Fruit fly (Drosophila melanogaster): Measurements from ENCODE around the gene P5CS.

P5CS gene

DNA sequence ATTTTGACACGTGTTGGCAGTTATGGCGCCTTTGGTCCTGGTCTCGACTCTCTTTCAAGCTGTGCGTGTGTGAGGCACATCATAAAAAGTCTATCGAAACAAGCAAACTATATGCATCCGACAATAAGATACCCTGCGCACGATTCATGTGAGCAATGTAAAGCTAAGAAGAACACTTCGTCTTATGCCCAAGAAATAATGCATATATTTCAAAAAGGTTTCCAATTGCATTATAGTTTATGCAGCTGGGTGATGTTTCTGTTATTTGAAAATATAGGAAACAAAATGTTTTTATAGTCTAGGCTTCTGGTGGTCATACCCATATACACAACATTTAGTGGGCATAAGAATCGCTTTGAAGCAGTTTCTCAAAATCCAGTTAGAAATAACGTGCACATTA lies 1.8 kb downstream of the P5CS start:
- no peak for TF ChIP-seq insv (optimal IDR thresholded peaks at IDR 0.05)
- no peak for TF ChIP-seq Sin3A (optimal IDR thresholded peaks at IDR 0.05)
- no peak for TF ChIP-seq h (optimal IDR thresholded peaks at IDR 0.05)
- no peak for TF ChIP-seq Myc (optimal IDR thresholded peaks at IDR 0.05)
- TF ChIP-seq psq (optimal IDR thresholded peaks at IDR 0.05): no peak
- TF ChIP-seq ttk (optimal IDR thresholded peaks at IDR 0.05): no peak

DNA sequence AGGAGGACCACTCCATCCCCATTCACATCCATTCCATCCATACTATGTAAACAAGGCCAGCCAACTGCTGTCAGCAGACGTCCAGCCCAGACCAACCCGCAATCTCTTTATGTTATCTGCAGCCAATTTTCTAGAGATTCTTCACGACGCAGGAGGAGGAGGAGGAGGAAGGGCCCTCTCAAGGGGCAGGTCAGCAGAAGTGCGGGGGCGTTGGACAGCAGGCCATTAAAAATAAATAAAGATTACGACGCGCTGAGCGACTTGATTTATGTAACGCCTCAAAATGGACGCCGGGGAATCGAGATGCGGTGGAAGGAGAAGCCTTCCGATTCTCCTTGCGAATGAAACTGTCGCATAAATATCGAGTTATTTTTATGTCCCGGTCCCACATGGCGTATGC lies 8.0 kb downstream of the P5CS start:
- TF ChIP-seq insv (optimal IDR thresholded peaks at IDR 0.05) (no peak), Sin3A (optimal IDR thresholded peaks at IDR 0.05) (no peak), ttk (optimal IDR thresholded peaks at IDR 0.05) (no peak), Myc (optimal IDR thresholded peaks at IDR 0.05) (no peak), psq (optimal IDR thresholded peaks at IDR 0.05) (no peak), h (optimal IDR thresholded peaks at IDR 0.05) (no peak)

DNA sequence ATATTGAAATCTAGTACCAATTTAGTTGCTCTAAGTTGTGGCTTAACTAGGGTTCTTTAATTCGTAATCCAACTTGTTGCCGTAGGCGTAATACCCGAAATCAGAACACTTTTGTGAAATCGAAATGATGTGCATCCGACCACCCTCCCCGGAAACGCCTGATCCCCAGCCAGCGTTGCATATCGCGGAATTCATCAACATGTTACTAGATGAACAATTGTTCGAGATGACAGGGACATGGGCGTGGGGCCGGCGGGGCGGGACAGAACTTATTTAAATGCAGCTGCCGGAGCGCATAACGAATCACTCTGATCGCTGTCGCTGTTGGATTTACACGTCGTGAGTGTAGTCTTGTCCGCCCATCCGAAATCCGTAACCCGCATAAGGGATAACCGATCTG lies 13.1 kb downstream of the P5CS start, which contains the start of gene Act79B:
TSS of gene Act79B (plus strand) at position 301 of the 400 bp plus-strand sequence.
- no peak for TF ChIP-seq Myc (optimal IDR thresholded peaks at IDR 0.05)
- TF ChIP-seq psq (optimal IDR thresholded peaks at IDR 0.05): no peak
- no peak for TF ChIP-seq insv (optimal IDR thresholded peaks at IDR 0.05)
- TF ChIP-seq ttk (optimal IDR thresholded peaks at IDR 0.05): no peak
- TF ChIP-seq h (optimal IDR thresholded peaks at IDR 0.05): no peak
- no peak for TF ChIP-seq Sin3A (optimal IDR thresholded peaks at IDR 0.05)

DNA sequence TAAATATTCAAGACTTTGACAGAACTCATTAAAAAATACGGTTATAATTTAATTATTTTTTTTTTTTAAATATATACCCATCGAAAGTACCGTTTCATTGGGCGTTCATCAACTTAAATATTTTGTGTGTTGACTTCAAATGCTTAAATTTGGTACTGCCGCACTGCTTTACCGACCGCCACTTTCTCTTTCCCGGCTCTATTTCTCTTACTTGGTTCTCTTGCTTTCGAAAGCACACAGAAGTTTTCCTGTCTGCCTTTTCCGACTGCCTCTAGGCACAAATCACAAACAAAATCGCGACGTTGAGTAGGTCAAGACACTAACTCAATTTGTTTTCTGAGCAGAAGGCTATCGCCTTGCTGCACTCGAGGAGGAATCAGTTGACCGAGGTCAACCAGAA lies 22.2 kb downstream of the P5CS start:
- no peak for TF ChIP-seq Sin3A (optimal IDR thresholded peaks at IDR 0.05)
- no peak for TF ChIP-seq ttk (optimal IDR thresholded peaks at IDR 0.05)
- TF ChIP-seq Myc (optimal IDR thresholded peaks at IDR 0.05): no peak
- no peak for TF ChIP-seq psq (optimal IDR thresholded peaks at IDR 0.05)

DNA sequence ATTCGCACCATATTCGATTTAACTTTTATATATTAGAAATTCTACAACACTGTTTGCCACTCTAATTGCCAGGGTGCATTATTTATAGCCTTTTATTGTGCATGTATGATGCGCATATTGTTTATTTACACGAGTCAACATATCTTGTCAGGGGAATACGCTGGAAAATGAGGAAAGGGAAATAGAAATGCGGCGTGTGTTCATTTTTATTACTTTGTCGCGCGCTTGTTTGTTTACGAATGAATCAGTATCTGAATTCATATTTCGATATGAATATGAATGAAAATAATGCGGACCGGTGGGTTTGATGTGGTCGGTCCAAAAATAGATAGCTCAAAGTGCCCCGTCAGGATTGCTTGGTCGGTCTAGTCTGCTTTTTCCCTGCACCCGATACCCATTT lies 34.3 kb downstream of the P5CS start:
- TF ChIP-seq insv (optimal IDR thresholded peaks at IDR 0.05) (no peak), Myc (optimal IDR thresholded peaks at IDR 0.05) (no peak), ttk (optimal IDR thresholded peaks at IDR 0.05) (no peak), Sin3A (optimal IDR thresholded peaks at IDR 0.05) (no peak)

DNA sequence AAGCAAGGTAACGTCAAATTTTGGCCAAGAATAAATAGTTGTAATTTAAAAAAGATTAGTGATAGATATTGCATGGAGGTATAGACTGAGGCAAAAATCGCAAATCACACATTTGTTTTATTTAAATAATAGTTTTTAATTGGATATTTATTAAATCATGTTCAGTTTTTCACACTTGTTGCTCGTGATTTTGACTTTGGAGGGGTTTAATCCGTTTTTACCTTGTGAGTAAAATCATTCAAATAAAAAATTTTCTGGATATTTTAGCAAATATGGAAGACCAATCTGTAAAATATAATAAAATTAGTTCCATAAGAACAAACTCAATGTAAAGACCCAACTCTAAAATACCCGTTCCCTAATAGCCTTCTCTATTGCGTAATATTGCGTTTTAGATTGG lies 56.4 kb downstream of the P5CS start, which contains the start of gene CG7140:
TSS of gene CG7140 (minus strand) at position 101 of the 400 bp plus-strand sequence.
- TF ChIP-seq h (optimal IDR thresholded peaks at IDR 0.05): no peak

DNA sequence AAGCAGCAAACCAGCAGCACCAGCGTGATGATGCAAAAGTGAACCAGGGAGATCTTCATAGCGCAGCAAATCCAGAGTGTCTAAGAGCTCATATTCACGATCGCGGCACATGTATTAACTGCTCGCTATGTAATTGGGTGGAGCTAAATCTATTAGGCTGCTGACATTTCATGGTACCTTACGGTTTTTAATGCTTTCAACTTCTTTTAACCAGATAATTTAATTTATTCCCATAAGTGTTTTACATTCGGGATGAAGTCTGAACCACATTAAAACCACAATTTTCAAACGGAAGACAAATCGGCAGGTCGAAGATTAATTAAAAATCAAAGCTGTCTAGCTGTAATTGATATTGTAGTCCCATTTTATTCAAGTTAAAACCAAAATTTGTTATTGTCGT lies 57.9 kb downstream of the P5CS start, which contains the start of gene CG43392:
TSS of gene CG43392 (minus strand) at position 101 of the 400 bp plus-strand sequence.
- TF ChIP-seq ttk (optimal IDR thresholded peaks at IDR 0.05) (no peak), Myc (optimal IDR thresholded peaks at IDR 0.05) (no peak), h (optimal IDR thresholded peaks at IDR 0.05) (no peak), Sin3A (optimal IDR thresholded peaks at IDR 0.05) (no peak), psq (optimal IDR thresholded peaks at IDR 0.05) (no peak), insv (optimal IDR thresholded peaks at IDR 0.05) (no peak)
